Fruit fly (Drosophila melanogaster) whole organism, embryonic: Measurements from ENCODE around the gene CG9706.

Experiments used
- Adf1 ChIP-seq: fragments of 200-800 bp; sonication (Bioruptor generic); IDR thresholded peaks from 2 replicates; pipeline ENCODE4 v1.3.6; 2022; ENCODE audit warnings: missing biosample characterization, missing genetic modification characterization
- Aef1 ChIP-seq: fragments of 200-800 bp; sonication (Bioruptor generic); IDR thresholded peaks from 3 replicates; pipeline ENCODE4 v1.3.6; 2022; ENCODE audit warnings: missing biosample characterization, missing genetic modification characterization
- Asciz ChIP-seq: fragments of 200-800 bp; sonication (Bioruptor generic); optimal IDR thresholded peaks from 2 replicates; lab custom pipeline; 2017; ENCODE audit warnings: missing biosample characterization, mild to moderate bottlenecking, missing genetic modification characterization, missing genetic modification reagents
- Blimp-1 ChIP-seq: fragments of 200-800 bp; sonication (Bioruptor generic); optimal IDR thresholded peaks from 3 replicates; lab custom pipeline; 2018; ENCODE audit warnings: missing biosample characterization, missing genetic modification characterization, mild to moderate bottlenecking, moderate library complexity, missing genetic modification reagents
- BtbVII ChIP-seq: fragments of 200-800 bp; sonication (Bioruptor generic); optimal IDR thresholded peaks from 3 replicates; lab custom pipeline; 2017; ENCODE audit warnings: missing biosample characterization, mild to moderate bottlenecking, missing genetic modification characterization
- CG10959 ChIP-seq: fragments of 200-800 bp; sonication (Bioruptor generic); IDR thresholded peaks from 2 replicates; pipeline ENCODE4 v1.3.6; 2022; ENCODE audit warnings: missing biosample characterization, missing genetic modification characterization
- CG10979 ChIP-seq: fragments of 200-800 bp; sonication (Bioruptor generic); optimal IDR thresholded peaks from 2 replicates; lab custom pipeline; 2018; ENCODE audit warnings: missing biosample characterization, mild to moderate bottlenecking, missing genetic modification characterization, moderate library complexity
- CG11456 ChIP-seq: fragments of 200-800 bp; sonication (Bioruptor generic); IDR thresholded peaks from 3 replicates; pipeline ENCODE4 v1.3.6; 2022; ENCODE audit warnings: missing biosample characterization, missing genetic modification characterization
- CG12391 ChIP-seq: fragments of 200-800 bp; sonication (Bioruptor generic); optimal IDR thresholded peaks from 3 replicates; lab custom pipeline; 2018; ENCODE audit warnings: missing biosample characterization, mild to moderate bottlenecking, missing genetic modification characterization, moderate library complexity
- CG13894 ChIP-seq: fragments of 200-800 bp; sonication (Bioruptor generic); optimal IDR thresholded peaks from 3 replicates; lab custom pipeline; 2018; ENCODE audit warnings: missing biosample characterization, mild to moderate bottlenecking, missing genetic modification characterization, moderate library complexity
- CG14965 ChIP-seq: fragments of 200-800 bp; sonication (Bioruptor generic); optimal IDR thresholded peaks from 2 replicates; lab custom pipeline; 2016; ENCODE audit warnings: missing biosample characterization, missing genetic modification characterization, borderline replicate concordance
- CG18262 ChIP-seq: fragments of 200-800 bp; optimal IDR thresholded peaks from 3 replicates; lab custom pipeline; 2019; ENCODE audit warnings: missing biosample characterization, mild to moderate bottlenecking, missing genetic modification characterization, moderate library complexity
- CG1832 ChIP-seq: fragments of 200-800 bp; sonication (Bioruptor generic); optimal IDR thresholded peaks from 2 replicates; lab custom pipeline; 2017; ENCODE audit warnings: missing biosample characterization, mild to moderate bottlenecking, missing genetic modification characterization, inconsistent platforms
- CG2116 ChIP-seq: fragments of 200-800 bp; sonication (Bioruptor generic); optimal IDR thresholded peaks from 3 replicates; lab custom pipeline; 2018; ENCODE audit warnings: missing biosample characterization, mild to moderate bottlenecking, missing genetic modification characterization
- CG31441 ChIP-seq: fragments of 200-800 bp; sonication (Bioruptor generic); IDR thresholded peaks from 2 replicates; pipeline ENCODE4 v1.3.6; 2022; ENCODE audit warnings: missing biosample characterization, missing genetic modification characterization
- CG3281 ChIP-seq: fragments of 200-800 bp; sonication (Bioruptor generic); optimal IDR thresholded peaks from 3 replicates; lab custom pipeline; 2017; ENCODE audit warnings: missing biosample characterization, mild to moderate bottlenecking, missing genetic modification characterization
- CG4282 ChIP-seq: fragments of 200-800 bp; sonication (Bioruptor generic); optimal IDR thresholded peaks from 2 replicates; lab custom pipeline; 2016; ENCODE audit warnings: missing biosample characterization, missing genetic modification characterization
- CG6813 ChIP-seq: fragments of 200-800 bp; sonication (Bioruptor generic); optimal IDR thresholded peaks from 2 replicates; lab custom pipeline; 2017; ENCODE audit warnings: missing biosample characterization, missing genetic modification characterization, mild to moderate bottlenecking, moderate library complexity, missing genetic modification reagents
- CG9876 ChIP-seq: fragments of 200-800 bp; sonication (Bioruptor generic); optimal IDR thresholded peaks from 2 replicates; lab custom pipeline; 2016; ENCODE audit warnings: missing biosample characterization, missing genetic modification characterization
- CoRest ChIP-seq: fragments of 200-800 bp; sonication (Bioruptor generic); optimal IDR thresholded peaks from 3 replicates; lab custom pipeline; 2018; ENCODE audit warnings: missing biosample characterization, mild to moderate bottlenecking, missing genetic modification characterization, moderate library complexity
- Dbx ChIP-seq: fragments of 200-800 bp; sonication (Bioruptor generic); IDR thresholded peaks from 3 replicates; pipeline ENCODE4 v1.3.6; 2022; ENCODE audit warnings: missing biosample characterization, missing genetic modification characterization
- ERR ChIP-seq: fragments of 200-800 bp; sonication (Bioruptor generic); optimal IDR thresholded peaks from 2 replicates; lab custom pipeline; 2016; ENCODE audit warnings: missing biosample characterization, missing genetic modification characterization
- GATAe ChIP-seq: fragments of 200-800 bp; sonication (Bioruptor generic); conservative IDR thresholded peaks from 2 replicates; pipeline ENCODE4 v1.3.6; 2022; ENCODE audit warnings: missing biosample characterization, missing genetic modification characterization
- Nf-YA ChIP-seq: fragments of 200-800 bp; sonication (Bioruptor generic); IDR thresholded peaks from 2 replicates; pipeline ENCODE4 v1.3.6; 2022; ENCODE audit warnings: missing biosample characterization, missing genetic modification characterization
- Sox100B ChIP-seq: fragments of 200-800 bp; sonication (Bioruptor generic); optimal IDR thresholded peaks from 3 replicates; lab custom pipeline; 2018; ENCODE audit warnings: missing biosample characterization, mild to moderate bottlenecking, missing genetic modification characterization
- aop ChIP-seq: fragments of 200-800 bp; sonication (Bioruptor generic); IDR thresholded peaks from 2 replicates; pipeline ENCODE4 v1.3.6; 2022; ENCODE audit warnings: missing biosample characterization, missing genetic modification characterization
- bbx ChIP-seq: fragments of 200-800 bp; sonication (Bioruptor generic); IDR thresholded peaks from 2 replicates; pipeline ENCODE4 v1.3.6; 2022; ENCODE audit warnings: missing biosample characterization, missing genetic modification characterization; ENCODE audit not compliant: partially characterized antibody
- cad ChIP-seq: fragments of >200 bp; optimal IDR thresholded peaks from 2 replicates; lab custom pipeline; 2017; ENCODE audit warnings: missing biosample characterization, missing genetic modification characterization
- chm ChIP-seq: fragments of 200-800 bp; sonication (Bioruptor generic); IDR thresholded peaks from 2 replicates; pipeline ENCODE4 v1.3.6; 2022; ENCODE audit warnings: missing biosample characterization, missing genetic modification characterization
- en ChIP-seq: fragments of 200-800 bp; sonication (Bioruptor generic); optimal IDR thresholded peaks from 2 replicates; lab custom pipeline; 2016; ENCODE audit warnings: missing biosample characterization, missing genetic modification characterization
- eyg ChIP-seq: fragments of 200-800 bp; sonication (Bioruptor generic); optimal IDR thresholded peaks from 3 replicates; lab custom pipeline; 2016; ENCODE audit warnings: missing biosample characterization, missing genetic modification characterization
- fd102C ChIP-seq: fragments of 200-800 bp; sonication (Bioruptor generic); optimal IDR thresholded peaks from 2 replicates; lab custom pipeline; 2018; ENCODE audit warnings: missing biosample characterization, mild to moderate bottlenecking, missing genetic modification characterization, moderate library complexity
- gcm2 ChIP-seq: fragments of 200-800 bp; sonication (Bioruptor generic); optimal IDR thresholded peaks from 2 replicates; lab custom pipeline; 2016; ENCODE audit warnings: missing biosample characterization, missing genetic modification characterization
- gsb-n ChIP-seq: fragments of 200-800 bp; sonication (Bioruptor generic); optimal IDR thresholded peaks from 3 replicates; lab custom pipeline; 2018; ENCODE audit warnings: missing biosample characterization, mild to moderate bottlenecking, missing genetic modification characterization
- lmd ChIP-seq: fragments of 200-800 bp; sonication (Bioruptor generic); IDR thresholded peaks from 2 replicates; pipeline ENCODE4 v1.3.6; 2022; ENCODE audit warnings: missing biosample characterization, missing genetic modification characterization
- lov ChIP-seq, 2 experiments: fragments of 200-800 bp in 1 of 2; fragments of >200 bp in 1 of 2; sonication (Bioruptor generic) in 1 of 2; IDR thresholded peaks in 1 of 2; optimal IDR thresholded peaks in 1 of 2; 2 replicates in 1 of 2; 3 replicates in 1 of 2; pipeline versions ENCODE4 v1.3.6 to Lab custom; 2017 to 2022; ENCODE audit warnings: missing biosample characterization in 1 of 2, missing genetic modification characterization in 1 of 2
- maf-S ChIP-seq: fragments of 200-800 bp; sonication (Bioruptor generic); optimal IDR thresholded peaks from 2 replicates; lab custom pipeline; 2016; ENCODE audit warnings: missing biosample characterization, missing genetic modification characterization
- mirr ChIP-seq: fragments of 200-800 bp; sonication (Bioruptor generic); optimal IDR thresholded peaks from 3 replicates; lab custom pipeline; 2018; ENCODE audit warnings: missing biosample characterization, mild to moderate bottlenecking, missing genetic modification characterization
- mld ChIP-seq: fragments of 200-800 bp; sonication (Bioruptor generic); IDR thresholded peaks from 3 replicates; pipeline ENCODE4 v1.3.6; 2022; ENCODE audit warnings: missing biosample characterization, missing genetic modification characterization; ENCODE audit not compliant: partially characterized antibody
- nmo ChIP-seq: fragments of 200-800 bp; sonication (Bioruptor generic); optimal IDR thresholded peaks from 2 replicates; lab custom pipeline; 2018; ENCODE audit warnings: missing biosample characterization, mild to moderate bottlenecking, missing genetic modification characterization, moderate library complexity
- pho ChIP-seq: fragments of 200-800 bp; sonication (Bioruptor generic); optimal IDR thresholded peaks from 2 replicates; lab custom pipeline; 2016; ENCODE audit warnings: missing biosample characterization, missing genetic modification characterization
- pnt ChIP-seq: fragments of 200-800 bp; sonication (Bioruptor generic); optimal IDR thresholded peaks from 3 replicates; lab custom pipeline; 2016; ENCODE audit warnings: missing biosample characterization, missing genetic modification characterization
- prd ChIP-seq, 3 experiments: fragments of >200 bp in 2 of 3; fragments of 200-800 bp in 1 of 3; sonication (Bioruptor generic) in 1 of 3; optimal IDR thresholded peaks in 2 of 3; IDR thresholded peaks in 1 of 3; 2 replicates in 2 of 3; 3 replicates in 1 of 3; pipeline versions ENCODE4 v1.3.6 to Lab custom; 2017 to 2022; ENCODE audit warnings: missing biosample characterization in 1 of 3, missing genetic modification characterization in 1 of 3
- pros ChIP-seq: fragments of 200-800 bp; sonication (Bioruptor generic); optimal IDR thresholded peaks from 3 replicates; lab custom pipeline; 2019; ENCODE audit warnings: missing biosample characterization, mild to moderate bottlenecking, missing genetic modification characterization, moderate library complexity
- sd ChIP-seq: fragments of 200-800 bp; sonication (Bioruptor generic); optimal IDR thresholded peaks from 3 replicates; lab custom pipeline; 2018; ENCODE audit warnings: missing biosample characterization, mild to moderate bottlenecking, missing genetic modification characterization, moderate library complexity
- tna ChIP-seq: fragments of 200-800 bp; sonication (Bioruptor generic); IDR thresholded peaks from 2 replicates; pipeline ENCODE4 v1.3.6; 2022; ENCODE audit warnings: missing biosample characterization, missing genetic modification characterization; ENCODE audit not compliant: partially characterized antibody
- zfh1 ChIP-seq: fragments of 200-800 bp; sonication (Bioruptor generic); IDR thresholded peaks from 3 replicates; pipeline ENCODE4 v1.3.6; 2022; ENCODE audit warnings: missing biosample characterization, missing genetic modification characterization

CG9706 gene

DNA sequence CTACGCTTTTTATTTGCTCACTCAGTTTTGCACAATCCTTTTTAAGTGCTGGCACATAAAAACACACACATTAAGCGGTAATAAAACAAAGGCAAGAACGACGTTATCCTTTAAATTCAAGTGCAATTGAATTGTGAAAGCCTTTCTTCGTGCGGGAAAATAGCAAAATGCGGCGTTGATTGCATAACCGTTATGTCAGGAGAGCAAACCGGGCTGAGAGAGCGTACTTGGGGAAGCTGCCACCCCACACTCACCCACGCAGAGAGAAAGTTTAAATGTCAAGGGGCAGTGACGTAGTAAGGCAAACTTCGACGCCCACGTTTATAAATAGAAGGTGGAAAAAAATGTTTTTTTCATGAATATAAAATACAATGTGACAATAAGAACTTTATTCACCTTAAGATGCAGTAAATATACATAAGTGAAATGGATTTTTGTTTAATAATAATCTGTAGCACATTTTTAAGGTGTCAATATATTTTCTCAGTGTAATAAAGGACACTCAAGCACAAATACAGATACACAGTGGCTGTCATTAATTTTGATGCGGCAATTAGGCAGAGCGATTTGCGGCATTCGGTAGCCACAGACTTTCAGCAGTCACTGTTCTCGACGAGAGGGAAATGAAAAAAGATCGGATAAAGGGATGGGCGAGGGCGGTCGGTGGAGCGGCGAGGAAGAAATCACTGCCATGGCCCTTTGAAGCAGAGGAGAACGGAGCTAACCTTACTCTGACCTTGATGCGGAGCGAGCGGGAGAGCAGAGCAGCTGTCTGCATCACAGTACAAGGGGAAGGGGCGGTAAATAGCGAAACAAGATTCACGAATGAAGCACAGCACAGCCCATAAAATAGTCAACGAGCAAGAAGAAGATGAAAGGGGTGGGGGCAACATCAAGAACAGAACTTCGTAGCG lies 23.3 kb downstream of the CG9706 start (continued):
- TF ChIP-seq gcm2 (GFP tag; lab: Kevin White, UChicago) (no peak), CG14965 (GFP tag; lab: Kevin White, UChicago) (no peak), mirr (GFP tag; lab: Kevin White, UChicago) (no peak), BtbVII (GFP tag; lab: Kevin White, UChicago) (peak; percentile 54), Adf1 (GFP tag; lab: Robert Waterston, UW) (peak; percentile 23; the same call in 1 of the 2 replicates), Asciz (GFP tag; lab: Kevin White, UChicago) (peak; percentile 21), fd102C (GFP tag; lab: Kevin White, UChicago) (no peak), pros (GFP tag; lab: Kevin White, UChicago) (peak; percentile 29), CG1832 (GFP tag; lab: Kevin White, UChicago) (no peak), CG10959 (GFP tag; lab: Robert Waterston, UW) (no peak), CoRest (tag; lab: Kevin White, UChicago) (peak; percentile 29), aop (GFP tag; lab: Robert Waterston, UW) (no peak), CG13894 (tag; lab: Kevin White, UChicago) (peak; percentile 67), en (GFP tag; lab: Kevin White, UChicago) (no peak), pnt (GFP tag; lab: Kevin White, UChicago) (no peak), CG12391 (peak; percentile 52), Aef1 (GFP tag; lab: Robert Waterston, UW) (peak; percentile 25; the same call in 1 of the 3 replicates), zfh1 (GFP tag; lab: Robert Waterston, UW) (peak; percentile 44; the same call in 1 of the 3 replicates), bbx (GFP tag; lab: Robert Waterston, UW) (no peak), CG31441 (GFP tag; lab: Robert Waterston, UW) (peak; percentile 21; the same call in 1 of the 2 replicates), CG18262 (peak; percentile 55), CG3281 (GFP tag; lab: Kevin White, UChicago) (peak; percentile 65), Blimp-1 (GFP tag; lab: Kevin White, UChicago) (peak; percentile 62), sd (tag; lab: Kevin White, UChicago) (no peak), GATAe (GFP tag; lab: Robert Waterston, UW) (no peak), CG2116 (GFP tag; lab: Kevin White, UChicago) (no peak), pho (peak; percentile 23), Dbx (GFP tag; lab: Robert Waterston, UW) (no peak), lmd (GFP tag; lab: Robert Waterston, UW) (peak; percentile 34; the same call in 1 of the 2 replicates), mld (GFP tag; lab: Robert Waterston, UW) (no peak), lov (optimal IDR thresholded peaks at IDR 0.05; lab: Kevin White, UChicago) (no peak), lov (GFP tag; IDR thresholded peaks at IDR 0.05; lab: Robert Waterston, UW) (no peak), gsb-n (tag; lab: Kevin White, UChicago) (peak; percentile 39), CG6813 (peak; percentile 20), nmo (GFP tag; lab: Kevin White, UChicago) (peak; percentile 38), chm (GFP tag; lab: Robert Waterston, UW) (no peak), Nf-YA (no peak), prd (optimal IDR thresholded peaks at IDR 0.05; lab: Kevin White, UChicago) (no peak), prd (GFP tag; IDR thresholded peaks at IDR 0.05; lab: Robert Waterston, UW) (peak; percentile 7; the same call in 1 of the 3 replicates), CG4282 (GFP tag; lab: Kevin White, UChicago) (no peak), Sox100B (peak; percentile 29), CG9876 (GFP tag; lab: Kevin White, UChicago) (no peak), maf-S (GFP tag; lab: Kevin White, UChicago) (no peak), eyg (GFP tag; lab: Kevin White, UChicago) (no peak), tna (GFP tag; lab: Robert Waterston, UW) (no peak), CG11456 (0 out of 3 replicates have a peak, but pooled peaks have one; percentile 6), cad (GFP tag; lab: Kevin White, UChicago) (no peak), ERR (GFP tag; lab: Kevin White, UChicago) (peak; percentile 96), CG10979 (tag; lab: Kevin White, UChicago) (peak; percentile 60)
